Worm (Caenorhabditis elegans) whole organism, early embryonic: ENCODE data around the gene cwn-2.

Experiments
- F13C5.2 ChIP-seq: sonication (generic microtip); optimal IDR thresholded peaks from 2 replicates; lab custom pipeline; 2017; ENCODE audit warnings: mild to moderate bottlenecking, missing genetic modification characterization, inconsistent platforms, missing compliant biosample characterization
- ama-1 ChIP-seq: fragments of 150-350 bp; optimal IDR thresholded peaks from 2 replicates; lab custom pipeline; 2014
- ets-7 ChIP-seq: sonication (generic microtip); optimal IDR thresholded peaks from 2 replicates; lab custom pipeline; 2016; ENCODE audit warnings: missing genotype, missing genetic modification characterization, missing compliant biosample characterization
- flt-1 ChIP-seq: fragments of 200-800 bp; sonication (Bioruptor generic); IDR thresholded peaks from 2 replicates; pipeline ENCODE4 v1.3.6; 2022; ENCODE audit warnings: missing genetic modification characterization, missing compliant biosample characterization
- hmbx-1 ChIP-seq: sonication (generic microtip); optimal IDR thresholded peaks from 2 replicates; lab custom pipeline; 2016; ENCODE audit warnings: mild to moderate bottlenecking, missing genetic modification characterization, missing compliant biosample characterization
- hmg-4 ChIP-seq: fragments of 200-800 bp; sonication (Bioruptor generic); optimal IDR thresholded peaks from 2 replicates; lab custom pipeline; 2018; ENCODE audit warnings: mild to moderate bottlenecking, missing genetic modification characterization, missing compliant biosample characterization
- hnd-1 ChIP-seq: sonication (generic microtip); optimal IDR thresholded peaks from 2 replicates; lab custom pipeline; 2016; ENCODE audit warnings: missing genetic modification characterization, missing compliant biosample characterization
- scrt-1 ChIP-seq: fragments of 200-800 bp; sonication (Bioruptor generic); IDR thresholded peaks from 2 replicates; pipeline ENCODE4 v1.3.6; 2022; ENCODE audit warnings: missing genetic modification characterization, missing compliant biosample characterization
- sea-1 ChIP-seq: fragments of 200-800 bp; sonication (Bioruptor generic); conservative IDR thresholded peaks from 2 replicates; pipeline ENCODE4 v1.3.6; 2022; ENCODE audit warnings: missing genetic modification characterization, missing compliant biosample characterization
- tbx-11 ChIP-seq: fragments of 200-800 bp; sonication (Bioruptor generic); IDR thresholded peaks from 2 replicates; pipeline ENCODE4 v1.3.6; 2022; ENCODE audit warnings: missing genetic modification characterization, missing compliant biosample characterization
- tra-4 ChIP-seq: sonication (generic microtip); optimal IDR thresholded peaks from 2 replicates; lab custom pipeline; 2017; ENCODE audit warnings: missing genetic modification characterization, missing compliant biosample characterization

ce11 chrIV:10116765-10117164, 49.1 kb downstream of the cwn-2 start:
- TF ChIP-seq ama-1 (lab: Kevin White, UChicago) (no peak), hmbx-1 (no peak), flt-1 (GFP tag; lab: Robert Waterston, UW) (no peak), sea-1 (GFP tag; lab: Robert Waterston, UW) (no peak), tra-4 (tag; lab: Kevin White, UChicago) (no peak), hmg-4 (GFP tag; lab: Kevin White, UChicago) (no peak), F13C5.2 (tag; lab: Kevin White, UChicago) (no peak), ets-7 (tag; lab: Kevin White, UChicago) (no peak), hnd-1 (tag; lab: Kevin White, UChicago) (no peak), tbx-11 (GFP tag; lab: Robert Waterston, UW) (no peak), scrt-1 (GFP tag; lab: Robert Waterston, UW) (no peak)
